Fruit fly (Drosophila melanogaster): Measurements from ENCODE around the gene glo.

Gene glo

dm6 chr3R:11778012-11778865, 41.0 kb downstream of the glo start (continued):
- TF ChIP-seq CG30431 (GFP tag; optimal IDR thresholded peaks at IDR 0.05) (peak; percentile 65), Gug (GFP tag; IDR thresholded peaks at IDR 0.05) (peak; percentile 45; the same call in 2 of the 4 replicates), Chrac-16 (GFP tag; optimal IDR thresholded peaks at IDR 0.05) (peak; percentile 60), nerfin-2 (GFP tag; IDR thresholded peaks at IDR 0.05; ENCODE audit: partially characterized antibody) (peak; percentile 53; the same call in 1 of the 2 replicates), lbe (GFP tag; optimal IDR thresholded peaks at IDR 0.05) (no peak), Hmx (GFP tag; optimal IDR thresholded peaks at IDR 0.05) (no peak), CkIIα-i1 (GFP tag; IDR thresholded peaks at IDR 0.05) (no peak), dmrt99B (tag; optimal IDR thresholded peaks at IDR 0.05) (peak; percentile 65), ara (GFP tag; IDR thresholded peaks at IDR 0.05) (peak; percentile 43), knrl (GFP tag; IDR thresholded peaks at IDR 0.05; ENCODE audit: partially characterized antibody) (peak; percentile 31; the same call in 1 of the 3 replicates), crc (GFP tag; optimal IDR thresholded peaks at IDR 0.05) (peak; percentile 4), danr (GFP tag; IDR thresholded peaks at IDR 0.05) (peak; percentile 48), CG12155 (GFP tag; optimal IDR thresholded peaks at IDR 0.05) (peak; percentile 62), HLHmδ (GFP tag; optimal IDR thresholded peaks at IDR 0.05) (peak; percentile 86), CG9932 (GFP tag; IDR thresholded peaks at IDR 0.05) (peak; percentile 60; the same call in 1 of the 2 replicates), sens-2 (GFP tag; IDR thresholded peaks at IDR 0.05) (peak; percentile 49; the same call in 1 of the 2 replicates), CG43689 (GFP tag; IDR thresholded peaks at IDR 0.05) (no peak), CG10147 (GFP tag; optimal IDR thresholded peaks at IDR 0.05) (peak; percentile 36), Dbx (GFP tag; IDR thresholded peaks at IDR 0.05) (peak; percentile 59; the same call in 2 of the 3 replicates), Hr51 (GFP tag; optimal IDR thresholded peaks at IDR 0.05) (peak; percentile 53 to 58), trh (GFP tag; optimal IDR thresholded peaks at IDR 0.05) (no peak), HmgD (GFP tag; optimal IDR thresholded peaks at IDR 0.05) (peak; percentile 81), Dp (GFP tag; optimal IDR thresholded peaks at IDR 0.05) (no peak), Meics (GFP tag; optimal IDR thresholded peaks at IDR 0.05) (peak; percentile 66), CG14014 (GFP tag; IDR thresholded peaks at IDR 0.05) (no peak; the same call in 1 of the 2 replicates), Bdp1 (GFP tag; optimal IDR thresholded peaks at IDR 0.05) (peak; percentile 3), fd96Cb (tag; optimal IDR thresholded peaks at IDR 0.05) (peak; percentile 40), sima (GFP tag; optimal IDR thresholded peaks at IDR 0.05) (peak; percentile 18), D19A (tag; optimal IDR thresholded peaks at IDR 0.05) (peak; percentile 41), CG6791 (GFP tag; IDR thresholded peaks at IDR 0.05; ENCODE audit: partially characterized antibody) (peak; percentile 58; the same call in 1 of the 3 replicates), unc-4 (GFP tag; IDR thresholded peaks at IDR 0.05; ENCODE audit: partially characterized antibody) (0 out of 2 replicates have a peak, but pooled peaks have one; percentile 27), Spps (tag; optimal IDR thresholded peaks at IDR 0.05) (no peak), CG6813 (GFP tag; optimal IDR thresholded peaks at IDR 0.05) (peak; percentile 74), CG8388 (GFP tag; optimal IDR thresholded peaks at IDR 0.05) (peak; percentile 44), CG6175 (GFP tag; IDR thresholded peaks at IDR 0.05) (0 out of 3 replicates have a peak, but pooled peaks have one; percentile 25), CG12219 (GFP tag; optimal IDR thresholded peaks at IDR 0.05) (no peak), vfl (GFP tag; optimal IDR thresholded peaks at IDR 0.05) (peak; percentile 16), kah (GFP tag; optimal IDR thresholded peaks at IDR 0.05) (peak; percentile 71), CG4820 (GFP tag; optimal IDR thresholded peaks at IDR 0.05) (peak; percentile 58), wdn (GFP tag; IDR thresholded peaks at IDR 0.05) (no peak), lilli (GFP tag; optimal IDR thresholded peaks at IDR 0.05) (peak; percentile 39), inv (GFP tag; IDR thresholded peaks at IDR 0.05; ENCODE audit: partially characterized antibody) (no peak), CG2202 (tag; optimal IDR thresholded peaks at IDR 0.05) (no peak), CG4730 (GFP tag; IDR thresholded peaks at IDR 0.05) (0 out of 2 replicates have a peak, but pooled peaks have one; percentile 20), CG2889 (GFP tag; IDR thresholded peaks at IDR 0.05) (no peak), bcd (GFP tag; optimal IDR thresholded peaks at IDR 0.05) (peak; percentile 73), CG1024 (GFP tag; IDR thresholded peaks at IDR 0.05) (no peak; the same call in 1 of the 2 replicates), gem (tag; optimal IDR thresholded peaks at IDR 0.05) (peak; percentile 79)
